Fruit fly (Drosophila melanogaster): ENCODE data around the gene CG31300.
A peak's percentile ranks its signal among the peaks of the same experiment; 100 is the strongest.

Gene CG31300

dm6 chr3R:25258628-25259240, 24.7 kb upstream of the CG31300 start, which contains the start of gene CG11857 (continued):
- TF ChIP-seq CG11723 (GFP tag; optimal IDR thresholded peaks at IDR 0.05) (peak; percentile 94), CG14050 (GFP tag; IDR thresholded peaks at IDR 0.05) (peak; percentile 98), ap (GFP tag; IDR thresholded peaks at IDR 0.05) (peak; percentile 97), CG12942 (GFP tag; optimal IDR thresholded peaks at IDR 0.05) (peak; percentile 98), dpn (GFP tag; optimal IDR thresholded peaks at IDR 0.05) (peak; percentile 98 to 99), gem (tag; optimal IDR thresholded peaks at IDR 0.05) (peak; percentile 99), Xbp1 (GFP tag; optimal IDR thresholded peaks at IDR 0.05) (peak; percentile 100), Fer1 (GFP tag; optimal IDR thresholded peaks at IDR 0.05) (peak; percentile 94), bab2 (GFP tag; optimal IDR thresholded peaks at IDR 0.05) (peak; percentile 98), dimm (GFP tag; IDR thresholded peaks at IDR 0.05) (peak; percentile 97), lbe (GFP tag; optimal IDR thresholded peaks at IDR 0.05) (peak; percentile 96), HLH54F (GFP tag; optimal IDR thresholded peaks at IDR 0.05) (peak; percentile 98), CG32767 (GFP tag; IDR thresholded peaks at IDR 0.05) (peak; percentile 97), CG6272 (GFP tag; IDR thresholded peaks at IDR 0.05) (peak; percentile 99), BtbVII (GFP tag; optimal IDR thresholded peaks at IDR 0.05) (peak; percentile 91), CG3847 (GFP tag; IDR thresholded peaks at IDR 0.05) (peak; percentile 99), CG17829 (tag; optimal IDR thresholded peaks at IDR 0.05) (peak; percentile 98), CG14441 (GFP tag; IDR thresholded peaks at IDR 0.05) (peak; percentile 99), oc (tag; optimal IDR thresholded peaks at IDR 0.05) (peak; percentile 94), bcd (GFP tag; optimal IDR thresholded peaks at IDR 0.05) (peak; percentile 97), CG17361 (GFP tag; IDR thresholded peaks at IDR 0.05) (peak; percentile 99), vvl (GFP tag; IDR thresholded peaks at IDR 0.05) (peak; percentile 99), bbx (GFP tag; IDR thresholded peaks at IDR 0.05; ENCODE audit: partially characterized antibody) (peak; percentile 98), Bgb (GFP tag; IDR thresholded peaks at IDR 0.05; ENCODE audit: partially characterized antibody) (peak; percentile 99), lov (optimal IDR thresholded peaks at IDR 0.05) (no peak), lov (GFP tag; IDR thresholded peaks at IDR 0.05) (peak; percentile 98), CG7357 (GFP tag; IDR thresholded peaks at IDR 0.05) (peak; percentile 95), Dad (GFP tag; optimal IDR thresholded peaks at IDR 0.05) (peak; percentile 97), CG11085 (GFP tag; IDR thresholded peaks at IDR 0.05) (peak; percentile 99), CG16815 (GFP tag; optimal IDR thresholded peaks at IDR 0.05) (peak; percentile 97), tx (GFP tag; optimal IDR thresholded peaks at IDR 0.05) (peak; percentile 96), CG9817 (tag; optimal IDR thresholded peaks at IDR 0.05) (peak; percentile 99), mirr (GFP tag; optimal IDR thresholded peaks at IDR 0.05) (peak; percentile 95), tna (GFP tag; IDR thresholded peaks at IDR 0.05; ENCODE audit: partially characterized antibody) (peak; percentile 99), h (optimal IDR thresholded peaks at IDR 0.05) (no peak), sima (GFP tag; optimal IDR thresholded peaks at IDR 0.05) (peak; percentile 90), Drgx (GFP tag; IDR thresholded peaks at IDR 0.05) (peak; percentile 96), bigmax (GFP tag; optimal IDR thresholded peaks at IDR 0.05) (peak; percentile 60), CG2120 (GFP tag; optimal IDR thresholded peaks at IDR 0.05) (peak; percentile 99), Six4 (GFP tag; optimal IDR thresholded peaks at IDR 0.05) (peak; percentile 97), MESR4 (GFP tag; optimal IDR thresholded peaks at IDR 0.05) (peak; percentile 91), vnd (GFP tag; IDR thresholded peaks at IDR 0.05; ENCODE audit: partially characterized antibody) (peak; percentile 100), NfI (GFP tag; optimal IDR thresholded peaks at IDR 0.05) (peak; percentile 98), lola (GFP tag; optimal IDR thresholded peaks at IDR 0.05) (peak in 1 of 3 experiments; percentile 97), gfzf (GFP tag; optimal IDR thresholded peaks at IDR 0.05) (peak; percentile 44), CG7963 (GFP tag; IDR thresholded peaks at IDR 0.05; ENCODE audit: partially characterized antibody) (peak; percentile 99), pho (GFP tag; optimal IDR thresholded peaks at IDR 0.05) (peak; percentile 98), CG10654 (GFP tag; optimal IDR thresholded peaks at IDR 0.05) (peak; percentile 97), grn (GFP tag; optimal IDR thresholded peaks at IDR 0.05) (peak; percentile 79), CG10147 (GFP tag; optimal IDR thresholded peaks at IDR 0.05) (peak; percentile 97)
